Worm (Caenorhabditis elegans) whole organism, L2 larva: ENCODE data around the gene lelo-3.

ENCODE experiments used
- ama-1 ChIP-seq: fragments of 150-350 bp; optimal IDR thresholded peaks from 2 replicates; lab custom pipeline; 2018; ENCODE audit warnings: inconsistent platforms
- ceh-82 ChIP-seq: fragments of 150-350 bp; optimal IDR thresholded peaks from 2 replicates; lab custom pipeline; 2014; ENCODE audit warnings: missing biosample characterization, missing genetic modification characterization
- crh-2 ChIP-seq: sonication (generic microtip); optimal IDR thresholded peaks from 2 replicates; lab custom pipeline; 2017; ENCODE audit warnings: missing biosample characterization, missing genetic modification characterization
- egl-27 ChIP-seq: sonication (generic microtip); optimal IDR thresholded peaks from 3 replicates; lab custom pipeline; 2017; ENCODE audit warnings: missing biosample characterization, missing genetic modification reagents, missing genetic modification characterization
- elt-1 ChIP-seq: fragments of 150-350 bp; optimal IDR thresholded peaks from 2 replicates; lab custom pipeline; 2014; ENCODE audit warnings: missing biosample characterization, missing genetic modification characterization
- fos-1 ChIP-seq: fragments of 150-350 bp; optimal IDR thresholded peaks from 2 replicates; lab custom pipeline; 2014; ENCODE audit warnings: missing biosample characterization, missing genetic modification characterization
- mab-5 ChIP-seq: fragments of 150-350 bp; optimal IDR thresholded peaks from 2 replicates; lab custom pipeline; 2014; ENCODE audit warnings: missing biosample characterization, missing genetic modification characterization
- mdl-1 ChIP-seq, 2 experiments: fragments of 150-350 bp in 1 of 2; sonication (generic microtip) in 1 of 2; optimal IDR thresholded peaks; 2 replicates each; lab custom pipeline; 2017; ENCODE audit warnings: missing biosample characterization in 2 of 2, missing genetic modification characterization in 2 of 2
- nhr-12 ChIP-seq: fragments of 150-350 bp; optimal IDR thresholded peaks from 2 replicates; lab custom pipeline; 2014; ENCODE audit warnings: missing biosample characterization, missing genetic modification characterization
- nhr-23 ChIP-seq: fragments of 150-350 bp; optimal IDR thresholded peaks from 2 replicates; lab custom pipeline; 2014; ENCODE audit warnings: missing biosample characterization, missing genetic modification reagents, missing genetic modification characterization
- skn-1 ChIP-seq: sonication (generic microtip); optimal IDR thresholded peaks from 2 replicates; lab custom pipeline; 2017; ENCODE audit warnings: missing biosample characterization, missing genetic modification characterization
- sma-9 ChIP-seq, 2 experiments: fragments of 150-350 bp in 1 of 2; sonication (generic microtip) in 1 of 2; optimal IDR thresholded peaks; 2 replicates each; lab custom pipeline; 2014 to 2016; ENCODE audit warnings: missing genetic modification characterization in 2 of 2, mild to moderate bottlenecking in 1 of 2, missing biosample characterization in 1 of 2, missing compliant biosample characterization in 1 of 2, missing genetic modification reagents in 1 of 2, moderate library complexity in 1 of 2
- snpc-4 ChIP-seq: fragments of 150-350 bp; optimal IDR thresholded peaks from 2 replicates; lab custom pipeline; 2014; ENCODE audit warnings: missing biosample characterization, missing genetic modification characterization

DNA sequence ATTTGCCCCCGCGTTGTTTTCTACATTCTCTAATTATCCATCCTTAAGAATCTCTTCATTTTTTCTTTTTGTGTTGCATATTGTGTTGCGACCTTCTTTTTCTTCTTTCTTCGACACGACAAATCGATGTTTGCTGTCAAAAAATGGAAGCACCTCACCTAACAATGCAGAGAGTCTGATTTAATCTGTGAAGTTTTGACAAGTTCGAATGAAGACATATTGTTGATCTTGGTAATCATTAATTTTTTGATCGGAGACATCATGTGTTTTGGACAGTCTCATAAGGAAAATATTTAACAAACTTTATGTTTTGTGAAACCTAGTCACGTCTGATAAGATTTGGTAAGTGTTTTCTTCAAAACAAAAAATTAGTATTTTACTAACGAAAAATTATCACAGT lies 6.7 kb upstream of the lelo-3 start:
- TF ChIP-seq nhr-23 (tag; lab: Kevin White, UChicago) (no peak), egl-27 (tag; lab: Kevin White, UChicago) (no peak), skn-1 (tag; lab: Kevin White, UChicago) (no peak), fos-1 (tag; lab: Kevin White, UChicago) (no peak), crh-2 (tag; lab: Kevin White, UChicago) (no peak), ama-1 (lab: Kevin White, UChicago) (no peak), ceh-82 (no peak), elt-1 (no peak), mdl-1 (tag; optimal IDR thresholded peaks at IDR 0.05; lab: Kevin White, UChicago) (no peak), nhr-12 (tag; lab: Kevin White, UChicago) (no peak), sma-9 (GFP tag; optimal IDR thresholded peaks at IDR 0.05; lab: Kevin White, UChicago) (no peak), sma-9 (tag; optimal IDR thresholded peaks at IDR 0.05; lab: Kevin White, UChicago) (no peak), snpc-4 (tag; lab: Kevin White, UChicago) (no peak), mab-5 (tag; lab: Kevin White, UChicago) (no peak)
